Worm (Caenorhabditis elegans): ENCODE measurements around the gene clec-65.

The clec-65 gene

ce11 chrII:12944587-12945126 lies 43.5 kb downstream of the clec-65 start:
- TF ChIP-seq ztf-11 (tag; optimal IDR thresholded peaks at IDR 0.05) (peak; percentile 29), mls-2 (tag; optimal IDR thresholded peaks at IDR 0.05) (peak; percentile 76), snpc-4 (tag; optimal IDR thresholded peaks at IDR 0.05) (no peak), drap-1 (GFP tag; optimal IDR thresholded peaks at IDR 0.05) (peak; percentile 79), ham-2 (GFP tag; optimal IDR thresholded peaks at IDR 0.05) (peak; percentile 69), unc-39 (tag; optimal IDR thresholded peaks at IDR 0.05) (no peak), bed-3 (GFP tag; optimal IDR thresholded peaks at IDR 0.05) (peak; percentile 61), elt-3 (tag; optimal IDR thresholded peaks at IDR 0.05) (peak; percentile 82), nhr-12 (tag; optimal IDR thresholded peaks at IDR 0.05) (no peak), unc-120 (tag; optimal IDR thresholded peaks at IDR 0.05; ENCODE audit: poor library complexity, severe bottlenecking) (peak; percentile 52), mab-5 (tag; optimal IDR thresholded peaks at IDR 0.05) (no peak), nhr-28 (tag; optimal IDR thresholded peaks at IDR 0.05) (no peak), M03D4.4 (tag; optimal IDR thresholded peaks at IDR 0.05) (peak; percentile 77), elt-1 (tag; optimal IDR thresholded peaks at IDR 0.05; ENCODE audit: borderline replicate concordance, insufficient read depth) (no peak), hlh-1 (tag; optimal IDR thresholded peaks at IDR 0.05) (no peak), ceh-83 (GFP tag; optimal IDR thresholded peaks at IDR 0.05) (peak; percentile 71), unc-62 (GFP tag; optimal IDR thresholded peaks at IDR 0.05) (no peak), ces-1 (GFP tag; optimal IDR thresholded peaks at IDR 0.05) (peak; percentile 21), flh-1 (GFP tag; optimal IDR thresholded peaks at IDR 0.05) (no peak), pha-4 (tag; optimal IDR thresholded peaks at IDR 0.05) (peak; percentile 76), nhr-76 (tag; optimal IDR thresholded peaks at IDR 0.05) (no peak), nhr-2 (tag; optimal IDR thresholded peaks at IDR 0.05) (no peak), nhr-237 (tag; optimal IDR thresholded peaks at IDR 0.05) (peak; percentile 1), blmp-1 (tag; optimal IDR thresholded peaks at IDR 0.05) (no peak), mep-1 (tag; optimal IDR thresholded peaks at IDR 0.05) (peak; percentile 57), lin-32 (GFP tag; optimal IDR thresholded peaks at IDR 0.05) (peak; percentile 30), lsy-2 (tag; optimal IDR thresholded peaks at IDR 0.05) (peak; percentile 48), lin-13 (tag; optimal IDR thresholded peaks at IDR 0.05) (peak; percentile 89), ceh-43 (GFP tag; optimal IDR thresholded peaks at IDR 0.05) (peak; percentile 34), cnd-1 (tag; optimal IDR thresholded peaks at IDR 0.05) (peak; percentile 85), zip-8 (tag; optimal IDR thresholded peaks at IDR 0.05) (no peak), ceh-39 (tag; optimal IDR thresholded peaks at IDR 0.05) (peak; percentile 53), tbx-8 (GFP tag; optimal IDR thresholded peaks at IDR 0.05) (peak; percentile 53), sem-2 (GFP tag; optimal IDR thresholded peaks at IDR 0.05) (peak; percentile 69), sptf-1 (tag; optimal IDR thresholded peaks at IDR 0.05) (peak; percentile 77)

ce11 chrII:12948158-12948557 lies 47.0 kb downstream of the clec-65 start, which contains the start of gene F58G1.7:
Gene F58G1.7, minus strand, starts transcription at chrII:12948258.
- TF ChIP-seq lin-13 (tag; optimal IDR thresholded peaks at IDR 0.05) (no peak), nhr-28 (tag; optimal IDR thresholded peaks at IDR 0.05) (no peak), ceh-43 (GFP tag; optimal IDR thresholded peaks at IDR 0.05) (no peak), ceh-39 (tag; optimal IDR thresholded peaks at IDR 0.05) (no peak), unc-120 (tag; optimal IDR thresholded peaks at IDR 0.05; ENCODE audit: poor library complexity, severe bottlenecking) (no peak), nhr-12 (tag; optimal IDR thresholded peaks at IDR 0.05) (no peak), bed-3 (GFP tag; optimal IDR thresholded peaks at IDR 0.05) (no peak)

All from whole organism, mixed stage, embryonic.